Worm (Caenorhabditis elegans) whole organism, L1 larva: ENCODE data around the gene Y42A5A.3.

Source experiments
- C04F5.9 ChIP-seq: sonication (generic microtip); optimal IDR thresholded peaks from 2 replicates; lab custom pipeline; 2016; ENCODE audit warnings: missing genetic modification characterization, missing compliant biosample characterization
- C34B4.2 ChIP-seq: sonication (generic microtip); optimal IDR thresholded peaks from 2 replicates; lab custom pipeline; 2017; ENCODE audit warnings: mild to moderate bottlenecking, missing genetic modification characterization, missing compliant biosample characterization
- F16B12.6 ChIP-seq: fragments of 150-350 bp; optimal IDR thresholded peaks from 2 replicates; lab custom pipeline; 2014; ENCODE audit warnings: missing biosample characterization, missing genetic modification characterization
- Y116A8C.19 ChIP-seq: sonication (generic microtip); optimal IDR thresholded peaks from 2 replicates; lab custom pipeline; 2016; ENCODE audit warnings: missing compliant biosample characterization, missing genetic modification characterization, borderline replicate concordance
- alr-1 ChIP-seq: fragments of 200-800 bp; sonication (Bioruptor generic); optimal IDR thresholded peaks from 2 replicates; lab custom pipeline; 2018; ENCODE audit warnings: borderline replicate concordance, mild to moderate bottlenecking, missing genetic modification characterization, missing compliant biosample characterization
- ama-1 ChIP-seq: fragments of 150-350 bp; optimal IDR thresholded peaks from 2 replicates; lab custom pipeline; 2014
- ceh-63 ChIP-seq: fragments of 200-800 bp; sonication (Bioruptor generic); optimal IDR thresholded peaks from 2 replicates; lab custom pipeline; 2018; ENCODE audit warnings: mild to moderate bottlenecking, missing genetic modification characterization, missing compliant biosample characterization
- ceh-8 ChIP-seq: fragments of 200-800 bp; sonication (Bioruptor generic); optimal IDR thresholded peaks from 2 replicates; lab custom pipeline; 2018; ENCODE audit warnings: mild to moderate bottlenecking, missing genetic modification characterization, moderate library complexity, missing compliant biosample characterization
- ceh-82 ChIP-seq, 3 experiments: fragments of 150-350 bp in 1 of 3; sonication (generic microtip) in 2 of 3; optimal IDR thresholded peaks; 2 replicates each; lab custom pipeline; 2014 to 2017; ENCODE audit warnings: missing biosample characterization in 3 of 3, missing genetic modification characterization in 3 of 3
- ceh-88 ChIP-seq: fragments of 200-800 bp; sonication (Bioruptor generic); IDR thresholded peaks from 2 replicates; pipeline ENCODE4 v1.3.6; 2022; ENCODE audit warnings: missing genetic modification characterization, missing compliant biosample characterization
- ces-1 ChIP-seq: fragments of 150-350 bp; optimal IDR thresholded peaks from 2 replicates; lab custom pipeline; 2014; ENCODE audit warnings: missing biosample characterization, missing genetic modification reagents, missing genetic modification characterization
- efl-1 ChIP-seq, 4 experiments: fragments of 150-350 bp; optimal IDR thresholded peaks in 3 of 4; peaks in 1 of 4; 1 replicate in 1 of 4; 2 replicates in 3 of 4; lab custom pipeline; 2014; ENCODE audit warnings: missing biosample characterization in 2 of 4, missing genetic modification characterization in 2 of 4, missing genetic modification reagents in 2 of 4
- efl-3 ChIP-seq: fragments of 200-800 bp; sonication (Bioruptor generic); optimal IDR thresholded peaks from 2 replicates; lab custom pipeline; 2018; ENCODE audit warnings: mild to moderate bottlenecking, missing genetic modification characterization, missing compliant biosample characterization
- egl-27 ChIP-seq, 2 experiments: fragments of 150-350 bp in 1 of 2; sonication (generic microtip); optimal IDR thresholded peaks; 3 replicates each; lab custom pipeline; 2017 to 2018; ENCODE audit warnings: missing biosample characterization in 2 of 2, missing genetic modification characterization in 2 of 2, missing genetic modification reagents in 2 of 2
- elt-3 ChIP-seq, 6 experiments: fragments of 150-350 bp in 1 of 6; sonication (generic microtip); optimal IDR thresholded peaks; 2 replicates each; lab custom pipeline; 2017 to 2018; ENCODE audit warnings: missing biosample characterization in 6 of 6, missing genetic modification characterization in 6 of 6, inconsistent platforms in 1 of 6
- ets-5 ChIP-seq: fragments of 200-800 bp; sonication (Bioruptor generic); IDR thresholded peaks from 2 replicates; pipeline ENCODE4 v1.3.6; 2022; ENCODE audit warnings: missing genetic modification characterization, missing compliant biosample characterization
- fos-1 ChIP-seq: fragments of 150-350 bp; optimal IDR thresholded peaks from 2 replicates; lab custom pipeline; 2014; ENCODE audit warnings: missing biosample characterization, missing genetic modification characterization
- hlh-4 ChIP-seq: sonication (generic microtip); optimal IDR thresholded peaks from 2 replicates; lab custom pipeline; 2016; ENCODE audit warnings: mild to moderate bottlenecking, missing genetic modification characterization, missing compliant biosample characterization
- hpl-2 ChIP-seq: fragments of 150-350 bp; optimal IDR thresholded peaks from 2 replicates; lab custom pipeline; 2014; ENCODE audit warnings: missing biosample characterization, missing genetic modification reagents, missing genetic modification characterization
- irx-1 ChIP-seq: sonication (generic microtip); optimal IDR thresholded peaks from 2 replicates; lab custom pipeline; 2016; ENCODE audit warnings: missing genetic modification characterization, missing compliant biosample characterization
- isw-1 ChIP-seq: fragments of 200-800 bp; sonication (Bioruptor generic); IDR thresholded peaks from 2 replicates; pipeline ENCODE4 v1.3.6; 2022; ENCODE audit warnings: missing genetic modification characterization, missing compliant biosample characterization
- jun-1 ChIP-seq: fragments of 150-350 bp; optimal IDR thresholded peaks from 2 replicates; lab custom pipeline; 2014; ENCODE audit warnings: missing biosample characterization, missing genetic modification reagents, missing genetic modification characterization
- lin-14 ChIP-seq: fragments of 200-800 bp; sonication (Bioruptor generic); optimal IDR thresholded peaks from 2 replicates; lab custom pipeline; 2018; ENCODE audit warnings: mild to moderate bottlenecking, missing genetic modification characterization, moderate library complexity, missing compliant biosample characterization
- lin-15B ChIP-seq: fragments of 150-350 bp; sonication (generic microtip); optimal IDR thresholded peaks from 3 replicates; lab custom pipeline; 2014; ENCODE audit warnings: missing biosample characterization, missing genetic modification characterization
- lin-35 ChIP-seq, 2 experiments: fragments of 150-350 bp; optimal IDR thresholded peaks; 2 replicates each; lab custom pipeline; 2014; ENCODE audit warnings: missing biosample characterization in 2 of 2, missing genetic modification characterization in 2 of 2, missing genetic modification reagents in 2 of 2
- lin-39 ChIP-seq: fragments of 150-350 bp; optimal IDR thresholded peaks from 2 replicates; lab custom pipeline; 2014; ENCODE audit warnings: missing biosample characterization, missing genetic modification reagents, missing genetic modification characterization
- lir-3 ChIP-seq: sonication (generic microtip); optimal IDR thresholded peaks from 2 replicates; lab custom pipeline; 2016; ENCODE audit warnings: mild to moderate bottlenecking, missing genetic modification characterization, moderate library complexity, missing compliant biosample characterization; ENCODE audit not compliant: poor library complexity
- lsy-2 ChIP-seq, 2 experiments: fragments of 150-350 bp; optimal IDR thresholded peaks; 2 replicates each; lab custom pipeline; 2014; ENCODE audit warnings: missing biosample characterization in 2 of 2, missing genetic modification characterization in 2 of 2
- mab-9 ChIP-seq: fragments of 200-800 bp; sonication (Bioruptor generic); IDR thresholded peaks from 2 replicates; pipeline ENCODE4 v1.3.6; 2022; ENCODE audit warnings: missing genetic modification reagents, missing genetic modification characterization, missing compliant biosample characterization
- mdl-1 ChIP-seq, 2 experiments: fragments of 150-350 bp; optimal IDR thresholded peaks; 2 replicates each; lab custom pipeline; 2014 to 2017; ENCODE audit warnings: missing biosample characterization in 2 of 2, missing genetic modification characterization in 2 of 2, inconsistent platforms in 1 of 2
- nhr-11 ChIP-seq: fragments of 150-350 bp; optimal IDR thresholded peaks from 2 replicates; lab custom pipeline; 2014; ENCODE audit warnings: missing biosample characterization, missing genetic modification characterization
- nhr-20 ChIP-seq: sonication (generic microtip); optimal IDR thresholded peaks from 2 replicates; lab custom pipeline; 2016; ENCODE audit warnings: mild to moderate bottlenecking, missing genetic modification characterization, missing compliant biosample characterization
- nhr-237 ChIP-seq: fragments of 150-350 bp; optimal IDR thresholded peaks from 2 replicates; lab custom pipeline; 2014; ENCODE audit warnings: missing biosample characterization, missing genetic modification characterization
- nhr-28 ChIP-seq: fragments of 150-350 bp; optimal IDR thresholded peaks from 2 replicates; lab custom pipeline; 2014; ENCODE audit warnings: missing biosample characterization, missing genetic modification characterization
- nhr-47 ChIP-seq: sonication (generic microtip); optimal IDR thresholded peaks from 2 replicates; lab custom pipeline; 2016; ENCODE audit warnings: mild to moderate bottlenecking, missing genetic modification characterization, moderate library complexity, missing compliant biosample characterization
- nhr-76 ChIP-seq: sonication (generic microtip); optimal IDR thresholded peaks from 2 replicates; lab custom pipeline; 2017; ENCODE audit warnings: missing biosample characterization, missing genetic modification characterization
- nhr-77 ChIP-seq: fragments of 150-350 bp; optimal IDR thresholded peaks from 2 replicates; lab custom pipeline; 2014; ENCODE audit warnings: missing biosample characterization, missing genetic modification characterization
- nhr-85 ChIP-seq: sonication (generic microtip); peaks from one replicate; lab custom pipeline; 2016; ENCODE audit warnings: missing genetic modification characterization, inconsistent platforms, missing compliant biosample characterization
- pag-3 ChIP-seq: sonication (generic microtip); optimal IDR thresholded peaks from 2 replicates; lab custom pipeline; 2017; ENCODE audit warnings: missing genetic modification characterization, mild to moderate bottlenecking, missing compliant biosample characterization, antibody characterized with exemption, borderline replicate concordance; ENCODE audit not compliant: insufficient read depth
- pax-3 ChIP-seq: fragments of 200-800 bp; sonication (Bioruptor generic); optimal IDR thresholded peaks from 2 replicates; lab custom pipeline; 2018; ENCODE audit warnings: mild to moderate bottlenecking, missing genetic modification characterization, moderate library complexity, missing compliant biosample characterization
- skn-1 ChIP-seq: fragments of 150-350 bp; optimal IDR thresholded peaks from 2 replicates; lab custom pipeline; 2014; ENCODE audit warnings: missing biosample characterization, missing genetic modification characterization
- snpc-4 ChIP-seq: fragments of 150-350 bp; optimal IDR thresholded peaks from 2 replicates; lab custom pipeline; 2014; ENCODE audit warnings: missing biosample characterization, missing genetic modification characterization
- sox-4 ChIP-seq: sonication (generic microtip); optimal IDR thresholded peaks from 2 replicates; lab custom pipeline; 2016; ENCODE audit warnings: missing genetic modification characterization, missing compliant biosample characterization
- sup-37 ChIP-seq: fragments of 200-800 bp; sonication (Bioruptor generic); optimal IDR thresholded peaks from 2 replicates; lab custom pipeline; 2018; ENCODE audit warnings: mild to moderate bottlenecking, missing genetic modification characterization, missing compliant biosample characterization
- tbx-2 ChIP-seq: sonication (generic microtip); optimal IDR thresholded peaks from 2 replicates; lab custom pipeline; 2016; ENCODE audit warnings: missing genetic modification characterization, missing compliant biosample characterization
- unc-62 ChIP-seq: fragments of 150-350 bp; optimal IDR thresholded peaks from 2 replicates; lab custom pipeline; 2014; ENCODE audit warnings: missing biosample characterization, missing genetic modification reagents, missing genetic modification characterization
- unc-86 ChIP-seq: sonication (generic microtip); optimal IDR thresholded peaks from 2 replicates; lab custom pipeline; 2016; ENCODE audit warnings: missing genetic modification characterization, missing compliant biosample characterization
- vab-15 ChIP-seq: sonication (generic microtip); optimal IDR thresholded peaks from 2 replicates; lab custom pipeline; 2017; ENCODE audit warnings: missing genotype, mild to moderate bottlenecking, missing genetic modification characterization, missing compliant biosample characterization
- zag-1 ChIP-seq: fragments of 150-350 bp; optimal IDR thresholded peaks from 2 replicates; lab custom pipeline; 2014; ENCODE audit warnings: missing biosample characterization, missing genetic modification characterization
- zip-4 ChIP-seq: fragments of 200-800 bp; sonication (Bioruptor generic); optimal IDR thresholded peaks from 2 replicates; lab custom pipeline; 2018; ENCODE audit warnings: mild to moderate bottlenecking, missing genetic modification characterization, moderate library complexity, missing compliant biosample characterization
- ztf-11 ChIP-seq, 2 experiments: sonication (generic microtip); optimal IDR thresholded peaks; 2 replicates each; lab custom pipeline; 2016 to 2017; ENCODE audit warnings: missing genetic modification characterization in 2 of 2, missing biosample characterization in 1 of 2, missing compliant biosample characterization in 1 of 2
- ztf-4 ChIP-seq: fragments of 150-350 bp; optimal IDR thresholded peaks from 2 replicates; lab custom pipeline; 2014; ENCODE audit warnings: missing biosample characterization, missing genetic modification characterization

Y42A5A.3 gene

DNA sequence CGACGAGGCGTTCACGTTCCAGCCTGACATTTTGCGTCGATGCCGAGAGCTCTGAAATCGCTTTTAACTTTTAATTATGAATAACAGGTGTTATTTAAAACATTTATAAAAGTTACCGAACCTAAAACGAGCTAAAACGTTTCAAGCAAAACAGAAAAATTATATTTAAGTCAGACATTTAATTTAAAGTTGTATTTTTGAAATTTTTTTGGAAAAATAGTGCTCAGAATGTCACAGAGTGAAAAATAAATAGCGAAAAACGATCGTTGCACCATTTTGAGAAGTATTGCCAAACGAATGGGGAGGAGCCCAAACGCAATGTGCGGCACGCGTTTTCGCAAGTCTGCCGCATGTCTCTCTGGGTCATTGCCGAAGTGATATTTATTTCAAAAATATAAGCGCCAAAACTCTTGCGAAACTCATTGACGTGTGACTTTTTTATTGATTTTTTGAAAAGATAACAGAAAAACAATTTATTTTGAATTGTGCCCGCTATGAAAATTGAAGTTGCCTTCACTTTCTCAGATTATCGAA is 17.3 kb upstream of the Y42A5A.3 start, which contains the start of gene erfa-3 (continued):
- TF ChIP-seq ztf-4 (tag; lab: Kevin White, UChicago) (peak; percentile 27), efl-1 (optimal IDR thresholded peaks at IDR 0.05; lab: Kevin White, UChicago) (peak; percentile 54 to 65), efl-1 (GFP tag; optimal IDR thresholded peaks at IDR 0.05 in 1 of 2; lab: Kevin White, UChicago) (peak; percentile 52 to 95), ceh-82 (tag; optimal IDR thresholded peaks at IDR 0.05; lab: Kevin White, UChicago) (peak; percentile 64 to 73 (median 70)), lin-35 (GFP tag; optimal IDR thresholded peaks at IDR 0.05; lab: Kevin White, UChicago) (peak; percentile 40 to 72), fos-1 (tag; lab: Kevin White, UChicago) (no peak), mdl-1 (tag; optimal IDR thresholded peaks at IDR 0.05; lab: Kevin White, UChicago) (peak in 1 of 2 experiments; percentile 64), sup-37 (GFP tag; lab: Kevin White, UChicago) (no peak), jun-1 (tag; lab: Kevin White, UChicago) (peak; percentile 33), lin-15B (tag; lab: Kevin White, UChicago) (no peak), ama-1 (lab: Kevin White, UChicago) (no peak), hpl-2 (peak; percentile 25), C34B4.2 (tag; lab: Kevin White, UChicago) (no peak), unc-62 (no peak), nhr-11 (tag; lab: Kevin White, UChicago) (no peak), tbx-2 (peak; percentile 49), pag-3 (tag; lab: Kevin White, UChicago) (no peak), nhr-76 (tag; lab: Kevin White, UChicago) (peak; percentile 68), lin-14 (GFP tag; lab: Kevin White, UChicago) (peak; percentile 59), hlh-4 (tag; lab: Kevin White, UChicago) (no peak), lin-39 (tag; lab: Kevin White, UChicago) (peak; percentile 62), nhr-20 (tag; lab: Kevin White, UChicago) (peak; percentile 59), ztf-11 (tag; optimal IDR thresholded peaks at IDR 0.05; lab: Kevin White, UChicago) (peak in 1 of 2 experiments; percentile 48), F16B12.6 (tag; lab: Kevin White, UChicago) (no peak), alr-1 (tag; lab: Kevin White, UChicago) (no peak), nhr-85 (peak; percentile 76), nhr-77 (tag; lab: Kevin White, UChicago) (no peak), nhr-47 (tag; lab: Kevin White, UChicago) (peak; percentile 62), egl-27 (tag; optimal IDR thresholded peaks at IDR 0.05; lab: Kevin White, UChicago) (no peak), C04F5.9 (tag; lab: Kevin White, UChicago) (no peak), nhr-28 (no peak), snpc-4 (tag; lab: Kevin White, UChicago) (peak; percentile 50), nhr-237 (tag; lab: Kevin White, UChicago) (no peak), irx-1 (tag; lab: Kevin White, UChicago) (peak; percentile 44), lir-3 (tag; lab: Kevin White, UChicago) (peak; percentile 15), ceh-88 (GFP tag; lab: Robert Waterston, UW) (no peak), isw-1 (GFP tag; lab: Robert Waterston, UW) (peak; percentile 40), pax-3 (tag; lab: Kevin White, UChicago) (no peak), ets-5 (GFP tag; lab: Robert Waterston, UW) (no peak), ces-1 (GFP tag; lab: Kevin White, UChicago) (no peak), vab-15 (tag; lab: Kevin White, UChicago) (no peak), mab-9 (GFP tag; lab: Robert Waterston, UW) (no peak), efl-3 (no peak), skn-1 (peak; percentile 87), lsy-2 (tag; optimal IDR thresholded peaks at IDR 0.05; lab: Kevin White, UChicago) (peak; percentile 58 to 60), zag-1 (no peak), ceh-8 (GFP tag; lab: Kevin White, UChicago) (peak; percentile 28), Y116A8C.19 (tag; lab: Kevin White, UChicago) (no peak), elt-3 (tag; optimal IDR thresholded peaks at IDR 0.05; lab: Kevin White, UChicago) (peak in 1 of 6 experiments; percentile 54), unc-86 (tag; lab: Kevin White, UChicago) (peak; percentile 38), sox-4 (tag; lab: Kevin White, UChicago) (peak; percentile 34), zip-4 (GFP tag; lab: Kevin White, UChicago) (peak; percentile 29), ceh-63 (GFP tag; lab: Kevin White, UChicago) (no peak)
